Worm (Caenorhabditis elegans) whole organism, early embryonic: Measurements from ENCODE around the gene fbxa-94.
"Not testable (repeated sequence)": the region's sequence is repeated elsewhere in the genome, so short reads cannot be mapped to it uniquely, and the experiment has no call there.

Source experiments
- B0310.2 ChIP-seq: sonication (generic microtip); optimal IDR thresholded peaks from 2 replicates; lab custom pipeline; 2016; ENCODE audit warnings: mild to moderate bottlenecking, missing genetic modification characterization, missing compliant biosample characterization
- F13C5.2 ChIP-seq: sonication (generic microtip); optimal IDR thresholded peaks from 2 replicates; lab custom pipeline; 2017; ENCODE audit warnings: mild to moderate bottlenecking, missing genetic modification characterization, inconsistent platforms, missing compliant biosample characterization
- aly-1 ChIP-seq: sonication (generic microtip); optimal IDR thresholded peaks from 2 replicates; lab custom pipeline; 2016; ENCODE audit warnings: missing genetic modification characterization, missing compliant biosample characterization
- ama-1 ChIP-seq: fragments of 150-350 bp; optimal IDR thresholded peaks from 2 replicates; lab custom pipeline; 2014
- ceh-13 ChIP-seq: fragments of 200-800 bp; sonication (Bioruptor generic); optimal IDR thresholded peaks from 2 replicates; lab custom pipeline; 2018; ENCODE audit warnings: mild to moderate bottlenecking, missing genetic modification characterization, missing compliant biosample characterization
- ceh-36 ChIP-seq: sonication (generic microtip); optimal IDR thresholded peaks from 2 replicates; lab custom pipeline; 2016; ENCODE audit warnings: missing genetic modification characterization, inconsistent platforms, missing compliant biosample characterization
- ets-7 ChIP-seq: sonication (generic microtip); optimal IDR thresholded peaks from 2 replicates; lab custom pipeline; 2016; ENCODE audit warnings: missing genotype, missing genetic modification characterization, missing compliant biosample characterization
- flt-1 ChIP-seq: fragments of 200-800 bp; sonication (Bioruptor generic); IDR thresholded peaks from 2 replicates; pipeline ENCODE4 v1.3.6; 2022; ENCODE audit warnings: missing genetic modification characterization, missing compliant biosample characterization
- hmbx-1 ChIP-seq: sonication (generic microtip); optimal IDR thresholded peaks from 2 replicates; lab custom pipeline; 2016; ENCODE audit warnings: mild to moderate bottlenecking, missing genetic modification characterization, missing compliant biosample characterization
- hmg-4 ChIP-seq: fragments of 200-800 bp; sonication (Bioruptor generic); optimal IDR thresholded peaks from 2 replicates; lab custom pipeline; 2018; ENCODE audit warnings: mild to moderate bottlenecking, missing genetic modification characterization, missing compliant biosample characterization
- hnd-1 ChIP-seq: sonication (generic microtip); optimal IDR thresholded peaks from 2 replicates; lab custom pipeline; 2016; ENCODE audit warnings: missing genetic modification characterization, missing compliant biosample characterization
- pes-1 ChIP-seq: fragments of 200-800 bp; sonication (Bioruptor generic); IDR thresholded peaks from 2 replicates; pipeline ENCODE4 v1.3.6; 2022; ENCODE audit warnings: missing genetic modification reagents, missing genetic modification characterization, missing compliant biosample characterization
- scrt-1 ChIP-seq: fragments of 200-800 bp; sonication (Bioruptor generic); IDR thresholded peaks from 2 replicates; pipeline ENCODE4 v1.3.6; 2022; ENCODE audit warnings: missing genetic modification characterization, missing compliant biosample characterization
- sea-1 ChIP-seq: fragments of 200-800 bp; sonication (Bioruptor generic); conservative IDR thresholded peaks from 2 replicates; pipeline ENCODE4 v1.3.6; 2022; ENCODE audit warnings: missing genetic modification characterization, missing compliant biosample characterization
- tbx-11 ChIP-seq: fragments of 200-800 bp; sonication (Bioruptor generic); IDR thresholded peaks from 2 replicates; pipeline ENCODE4 v1.3.6; 2022; ENCODE audit warnings: missing genetic modification characterization, missing compliant biosample characterization
- tbx-37 ChIP-seq: fragments of 200-800 bp; sonication (Bioruptor generic); conservative IDR thresholded peaks from 2 replicates; pipeline ENCODE4 v1.3.6; 2022; ENCODE audit warnings: missing genetic modification reagents, missing genetic modification characterization, missing compliant biosample characterization
- tra-4 ChIP-seq: sonication (generic microtip); optimal IDR thresholded peaks from 2 replicates; lab custom pipeline; 2017; ENCODE audit warnings: missing genetic modification characterization, missing compliant biosample characterization

fbxa-94 gene

DNA sequence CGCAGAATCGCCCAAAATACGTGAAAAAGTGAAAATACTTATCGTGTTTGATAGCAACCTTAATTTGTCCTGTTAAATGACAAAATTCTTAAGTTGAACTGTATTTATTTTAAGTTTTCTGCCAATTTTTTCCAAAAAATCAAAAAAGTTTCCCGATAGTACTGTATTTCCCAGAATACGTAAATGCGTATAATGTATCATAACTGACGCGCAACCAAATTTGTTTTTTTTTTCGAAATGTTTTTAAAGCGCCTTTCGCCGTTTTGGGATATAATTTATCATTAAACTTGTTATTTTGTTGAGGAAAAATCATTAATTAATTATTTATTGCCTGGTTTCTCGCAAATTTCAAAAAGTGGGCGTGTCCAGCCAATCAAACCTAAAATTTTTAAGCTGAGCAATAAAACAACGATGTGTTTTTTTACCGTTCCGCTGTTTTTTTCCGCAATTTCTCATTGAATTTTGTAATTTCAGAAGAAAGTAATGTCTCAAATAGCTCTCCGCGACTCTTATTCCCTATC is 1.6 kb upstream of the fbxa-94 start, which contains the start of gene fbxa-95:
fbxa-95 (plus strand) TSS at position 471 of the 521 bp plus-strand sequence.
- no peak for TF ChIP-seq sea-1 (GFP tag; lab: Robert Waterston, UW)

DNA sequence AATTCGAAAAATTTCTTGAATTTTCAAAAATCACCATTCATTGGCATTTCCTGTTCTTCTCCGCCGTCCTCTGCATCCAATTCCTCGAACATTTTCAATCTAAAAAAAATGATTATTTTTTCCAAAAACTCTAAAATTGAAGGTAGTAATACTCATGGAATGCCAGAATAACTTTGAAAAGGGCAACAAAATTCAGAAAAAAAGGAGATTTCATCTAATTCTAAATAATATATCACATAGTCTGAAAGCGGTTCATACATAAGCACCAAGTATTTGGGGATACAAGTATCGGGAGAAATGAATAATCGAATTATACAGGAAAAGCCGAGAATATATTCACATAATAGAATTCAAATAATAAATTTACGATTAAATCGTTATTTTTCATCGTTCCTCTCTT is 2.6 kb downstream of the fbxa-94 start, which contains the start of gene mdt-28:
mdt-28 (minus strand) TSS at position 101 of the 400 bp plus-strand sequence.
- TF ChIP-seq ceh-13 (GFP tag; lab: Kevin White, UChicago): no peak
- TF ChIP-seq sea-1 (GFP tag; lab: Robert Waterston, UW): no peak
- no peak for TF ChIP-seq tbx-37 (GFP tag; lab: Robert Waterston, UW)
- no peak for TF ChIP-seq flt-1 (GFP tag; lab: Robert Waterston, UW)
- no peak for TF ChIP-seq tbx-11
- no peak for TF ChIP-seq tra-4 (tag; lab: Kevin White, UChicago)
- TF ChIP-seq hnd-1 (tag; lab: Kevin White, UChicago): no peak
- TF ChIP-seq ets-7 (tag; lab: Kevin White, UChicago): no peak
- TF ChIP-seq hmbx-1 (tag; lab: Kevin White, UChicago): no peak
- TF ChIP-seq F13C5.2: no peak

DNA sequence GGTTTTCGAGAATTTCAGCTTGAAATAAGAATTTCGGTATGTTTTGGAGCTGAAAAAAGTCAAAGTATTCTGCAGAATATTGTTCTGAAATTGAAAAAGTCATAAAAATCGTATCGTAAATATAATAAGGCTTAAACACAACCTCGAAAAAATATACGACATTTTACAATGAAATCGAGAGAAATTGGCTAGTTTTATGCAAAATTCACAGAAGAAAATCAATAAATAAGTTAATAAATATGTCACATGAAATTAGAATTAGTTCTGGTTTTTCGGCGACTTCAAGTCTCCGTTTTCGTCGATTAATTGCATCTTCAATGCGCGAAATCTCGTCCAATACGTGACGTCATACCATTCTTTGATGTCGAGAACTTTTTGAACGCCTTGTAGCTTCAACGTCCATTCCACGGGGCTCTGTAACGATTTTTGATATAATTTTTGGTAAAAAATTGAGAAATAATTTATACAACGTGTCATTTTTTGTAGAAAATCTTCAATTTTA is 4.7 kb downstream of the fbxa-94 start, which contains the start of gene atx-3:
atx-3 (minus strand) TSS at position 51 of the 502 bp plus-strand sequence.
- no peak for TF ChIP-seq tbx-11
- TF ChIP-seq ceh-13 (GFP tag; lab: Kevin White, UChicago): no peak
- TF ChIP-seq tra-4 (tag; lab: Kevin White, UChicago): no peak
- TF ChIP-seq hnd-1 (tag; lab: Kevin White, UChicago): no peak
- no peak for TF ChIP-seq ets-7 (tag; lab: Kevin White, UChicago)
- TF ChIP-seq F13C5.2: no peak
- no peak for TF ChIP-seq ama-1 (lab: Kevin White, UChicago)
- TF ChIP-seq aly-1 (tag; lab: Kevin White, UChicago): no peak
- no peak for TF ChIP-seq scrt-1 (GFP tag; lab: Robert Waterston, UW)
- no peak for TF ChIP-seq pes-1 (GFP tag; lab: Robert Waterston, UW)
- no peak for TF ChIP-seq flt-1 (GFP tag; lab: Robert Waterston, UW)
- TF ChIP-seq hmbx-1 (tag; lab: Kevin White, UChicago): no peak
- no peak for TF ChIP-seq tbx-37 (GFP tag; lab: Robert Waterston, UW)
- no peak for TF ChIP-seq B0310.2

DNA sequence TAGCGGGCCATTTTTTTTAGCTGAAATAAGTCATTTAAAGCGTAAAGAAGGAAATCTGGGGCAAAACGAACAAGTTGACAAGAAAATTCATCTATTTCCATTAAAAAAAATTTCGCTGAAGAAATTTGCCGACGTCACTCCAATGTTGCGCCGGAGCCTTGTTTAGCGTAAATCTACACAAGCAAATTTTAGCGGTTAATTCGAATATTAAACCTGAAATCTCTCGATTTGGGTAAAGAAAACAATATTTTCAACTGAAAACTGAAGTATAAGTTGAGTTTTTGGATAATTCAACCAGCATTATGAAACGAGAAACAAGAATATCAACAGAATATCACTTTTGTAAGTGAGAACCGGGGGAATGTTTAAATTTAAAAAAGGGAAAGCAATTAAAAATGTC is 5.7 kb downstream of the fbxa-94 start, which contains the start of gene F28F8.9:
F28F8.9 (minus strand) TSS at position 288 of the 400 bp plus-strand sequence.
- TF ChIP-seq flt-1 (GFP tag; lab: Robert Waterston, UW): no peak
- TF ChIP-seq sea-1 (GFP tag; lab: Robert Waterston, UW): no peak
- TF ChIP-seq B0310.2: no peak
- TF ChIP-seq hmg-4 (GFP tag; lab: Kevin White, UChicago): no peak
- no peak for TF ChIP-seq pes-1 (GFP tag; lab: Robert Waterston, UW)
- no peak for TF ChIP-seq F13C5.2
- TF ChIP-seq tbx-37 (GFP tag; lab: Robert Waterston, UW): no peak
- no peak for TF ChIP-seq tbx-11
- TF ChIP-seq ceh-13 (GFP tag; lab: Kevin White, UChicago): no peak
- TF ChIP-seq scrt-1 (GFP tag; lab: Robert Waterston, UW): no peak
- no peak for TF ChIP-seq hnd-1 (tag; lab: Kevin White, UChicago)

DNA sequence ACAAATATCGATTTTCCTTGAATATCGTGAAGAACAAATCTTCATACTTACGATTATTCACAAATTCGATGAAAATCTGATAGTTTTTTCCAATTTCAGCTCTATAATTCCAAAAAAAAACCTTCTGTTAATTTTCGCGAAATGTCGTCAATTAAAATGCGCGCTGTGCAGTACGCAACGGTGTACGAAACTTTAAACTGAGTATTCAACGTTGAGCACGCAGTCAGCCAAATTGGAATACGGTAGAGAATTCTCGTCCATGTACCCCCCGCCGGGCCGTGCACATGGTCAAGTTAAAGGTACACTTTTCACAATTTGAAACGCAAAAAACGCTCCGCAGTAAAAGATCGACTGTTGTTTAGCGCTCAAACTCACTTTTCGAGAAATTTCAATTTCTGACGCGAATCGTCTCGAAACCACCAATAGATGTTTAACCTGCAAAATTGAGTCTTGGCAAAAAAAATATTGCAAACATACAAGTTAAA is 17.5 kb downstream of the fbxa-94 start, which contains the start of gene F28F8.7:
F28F8.7 (minus strand) TSS at position 435 of the 485 bp plus-strand sequence.
- TF ChIP-seq scrt-1 (GFP tag; lab: Robert Waterston, UW) (0 out of 2 replicates have a peak, but pooled peaks have one; percentile 41), tbx-11 (0 out of 2 replicates have a peak, but pooled peaks have one; percentile 39)

DNA sequence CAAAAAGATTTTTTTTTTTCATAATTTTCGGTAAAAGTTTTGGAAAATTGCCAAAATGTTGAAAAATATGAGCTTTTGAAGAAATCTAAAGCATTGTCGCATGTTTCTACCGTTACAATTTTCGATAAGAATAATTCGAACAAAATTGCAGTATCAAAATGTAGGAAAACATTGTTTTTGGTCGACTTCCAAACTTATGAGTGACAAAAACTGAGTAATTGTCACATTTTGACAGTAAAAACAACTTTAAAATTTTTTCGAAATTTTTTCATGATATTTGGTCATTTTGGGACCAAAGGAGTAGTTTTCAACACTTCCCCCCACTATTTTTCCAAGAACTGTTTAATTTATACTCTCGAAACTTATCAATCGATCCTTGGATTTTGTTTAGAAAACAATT is 21.9 kb downstream of the fbxa-94 start, which contains the start of gene fbxa-139:
fbxa-139 (minus strand) TSS at position 101 of the 400 bp plus-strand sequence.
- TF ChIP-seq ets-7 (tag; lab: Kevin White, UChicago) (no peak), B0310.2 (no peak), hnd-1 (tag; lab: Kevin White, UChicago) (no peak), tra-4 (tag; lab: Kevin White, UChicago) (no peak), ceh-36 (tag; lab: Kevin White, UChicago) (no peak)

DNA sequence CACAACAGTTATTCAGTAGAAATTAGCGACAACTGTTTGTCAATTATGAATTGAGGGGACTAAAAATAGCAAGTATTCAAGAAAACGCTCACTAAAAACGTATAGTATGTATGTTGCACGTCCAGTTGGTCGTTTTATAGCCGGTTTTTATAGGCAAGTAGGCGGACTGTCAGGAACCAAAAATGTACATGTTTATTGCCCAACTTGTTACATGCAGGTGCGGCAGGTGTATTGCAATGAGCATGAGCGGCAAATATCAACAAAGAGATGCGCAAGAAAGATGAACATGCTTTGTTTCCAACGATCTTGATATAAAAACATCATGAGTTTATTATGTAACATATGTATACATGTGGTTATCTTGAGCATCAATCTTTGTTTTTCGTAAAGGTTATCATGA is 27.0 kb downstream of the fbxa-94 start, which contains the start of gene B0391.14:
B0391.14 (minus strand) TSS at position 101 of the 400 bp plus-strand sequence.
- TF ChIP-seq hnd-1 (tag; lab: Kevin White, UChicago); B0310.2; F13C5.2: not testable (repeated sequence)

DNA sequence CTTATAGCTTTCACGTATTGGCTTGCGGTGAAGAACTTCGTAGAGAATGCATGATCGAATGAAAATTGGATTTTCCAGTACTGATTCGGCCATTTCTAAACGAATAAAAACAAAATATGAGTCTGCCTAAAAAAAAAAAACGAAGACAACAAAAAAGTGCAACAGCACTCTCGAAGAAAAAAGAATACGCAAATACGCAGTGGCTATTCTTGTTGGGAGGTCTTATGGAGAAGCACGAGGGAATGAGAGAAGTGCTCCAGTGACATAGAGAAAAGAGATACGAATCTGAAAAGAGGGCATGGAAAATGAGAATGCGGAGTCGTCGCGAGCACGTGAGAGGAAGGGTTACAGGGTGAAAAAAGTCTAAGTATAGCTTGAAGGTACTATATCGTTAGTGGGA is 29.5 kb downstream of the fbxa-94 start, which contains the start of gene fbxa-152:
fbxa-152 (minus strand) TSS at position 101 of the 400 bp plus-strand sequence.
- no peak for TF ChIP-seq ceh-13 (GFP tag; lab: Kevin White, UChicago)
- no peak for TF ChIP-seq hmg-4 (GFP tag; lab: Kevin White, UChicago)
- no peak for TF ChIP-seq hmbx-1 (tag; lab: Kevin White, UChicago)
- TF ChIP-seq aly-1 (tag; lab: Kevin White, UChicago): no peak
